Worm (Caenorhabditis elegans): ENCODE measurements around the gene sir-2.2.

DNA sequence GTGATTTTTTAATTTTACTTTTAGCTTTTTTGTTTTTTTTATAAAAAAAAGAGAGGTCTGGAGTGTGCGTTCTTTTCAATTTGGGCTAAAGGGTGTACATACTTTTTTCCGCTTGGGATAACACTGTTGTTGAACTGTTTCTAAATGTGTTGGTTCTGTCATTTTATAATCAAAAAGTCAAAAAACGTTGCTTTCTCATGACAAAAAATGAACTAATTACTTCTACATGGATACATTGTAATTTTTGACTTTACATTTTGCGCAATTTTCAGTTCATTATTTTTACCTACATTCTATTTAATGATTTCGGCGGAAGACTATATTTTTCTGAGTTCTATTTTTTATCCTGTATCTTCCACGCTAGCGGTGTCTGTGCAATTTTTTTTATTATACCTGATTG lies 36.4 kb upstream of the sir-2.2 start, which contains the start of gene srd-38:
- no peak for TF ChIP-seq dve-1 (tag; optimal IDR thresholded peaks at IDR 0.05)
- TF ChIP-seq rnt-1 (tag; optimal IDR thresholded peaks at IDR 0.05): no peak
- TF ChIP-seq ceh-45 (GFP tag; IDR thresholded peaks at IDR 0.05): no peak
- no peak for TF ChIP-seq elt-2 (tag; optimal IDR thresholded peaks at IDR 0.05)
- no peak for TF ChIP-seq C08G9.2 (tag; optimal IDR thresholded peaks at IDR 0.05)
- TF ChIP-seq ttx-3 (tag; optimal IDR thresholded peaks at IDR 0.05): no peak
- no peak for TF ChIP-seq pqm-1 (tag; optimal IDR thresholded peaks at IDR 0.05)
- no peak for TF ChIP-seq K02D7.2 (tag; optimal IDR thresholded peaks at IDR 0.05)
- TF ChIP-seq mec-3 (tag; optimal IDR thresholded peaks at IDR 0.05; ENCODE audit: borderline replicate concordance): no peak
- no peak for TF ChIP-seq elt-4 (tag; optimal IDR thresholded peaks at IDR 0.05)
- no peak for TF ChIP-seq tbx-2 (tag; optimal IDR thresholded peaks at IDR 0.05)
- TF ChIP-seq ceh-14 (tag; optimal IDR thresholded peaks at IDR 0.05): no peak
